Fruit fly (Drosophila melanogaster): ENCODE data around the gene zetaCOP.
A peak's percentile ranks its signal among the peaks of the same experiment; 100 is the strongest.

The zetaCOP gene

dm6 chr3L:16668797-16669196 lies 4.6 kb downstream of the zetaCOP start:
- TF ChIP-seq ey (GFP tag; optimal IDR thresholded peaks at IDR 0.05), result no peak
- TF ChIP-seq CG9705 (GFP tag; optimal IDR thresholded peaks at IDR 0.05), result no peak
- TF ChIP-seq dmrt93B (GFP tag; optimal IDR thresholded peaks at IDR 0.05), result no peak
- TF ChIP-seq woc (GFP tag; optimal IDR thresholded peaks at IDR 0.05), result no peak
- no peak for TF ChIP-seq Myc (optimal IDR thresholded peaks at IDR 0.05)
- no peak for TF ChIP-seq Hr83 (GFP tag; optimal IDR thresholded peaks at IDR 0.05; ENCODE audit: poor library complexity, severe bottlenecking)
- TF ChIP-seq Rel (GFP tag; optimal IDR thresholded peaks at IDR 0.05), result no peak
- no peak for TF ChIP-seq Rel (tag; optimal IDR thresholded peaks at IDR 0.05)
- TF ChIP-seq Mio (GFP tag; optimal IDR thresholded peaks at IDR 0.05), result no peak
- TF ChIP-seq Sp1 (GFP tag; optimal IDR thresholded peaks at IDR 0.05), result no peak
- TF ChIP-seq Vsx2 (GFP tag; optimal IDR thresholded peaks at IDR 0.05; ENCODE audit: partially characterized antibody), result no peak

dm6 chr3L:16667663-16668465 lies 5.5 kb downstream of the zetaCOP start, which contains the start of gene Galphaf:
Gene Galphaf, minus strand, starts transcription at chr3L:16667934.
- TF ChIP-seq h (GFP tag; optimal IDR thresholded peaks at IDR 0.05) (peak; percentile 53), Mio (GFP tag; optimal IDR thresholded peaks at IDR 0.05) (no peak), dl (GFP tag; optimal IDR thresholded peaks at IDR 0.05; ENCODE audit: insufficient read depth in 1 of 2, partially characterized antibody in 2 of 2) (peak; percentile 18 to 85), Hr78 (GFP tag; optimal IDR thresholded peaks at IDR 0.05) (no peak), woc (GFP tag; optimal IDR thresholded peaks at IDR 0.05) (no peak), Vsx2 (GFP tag; optimal IDR thresholded peaks at IDR 0.05; ENCODE audit: partially characterized antibody) (peak; percentile 73), Hr83 (GFP tag; optimal IDR thresholded peaks at IDR 0.05; ENCODE audit: poor library complexity, severe bottlenecking) (peak; percentile 18), usp (GFP tag; optimal IDR thresholded peaks at IDR 0.05) (no peak), Dif (GFP tag; optimal IDR thresholded peaks at IDR 0.05; ENCODE audit: partially characterized antibody) (peak; percentile 86), dmrt93B (GFP tag; optimal IDR thresholded peaks at IDR 0.05) (no peak), CG9705 (GFP tag; optimal IDR thresholded peaks at IDR 0.05) (no peak), Jra (GFP tag; optimal IDR thresholded peaks at IDR 0.05) (no peak), sv (GFP tag; optimal IDR thresholded peaks at IDR 0.05) (no peak), fru (GFP tag; optimal IDR thresholded peaks at IDR 0.05) (peak; percentile 26), rgr (GFP tag; optimal IDR thresholded peaks at IDR 0.05) (no peak), Rel (GFP tag; optimal IDR thresholded peaks at IDR 0.05) (no peak), Rel (tag; optimal IDR thresholded peaks at IDR 0.05) (peak; percentile 28)

DNA sequence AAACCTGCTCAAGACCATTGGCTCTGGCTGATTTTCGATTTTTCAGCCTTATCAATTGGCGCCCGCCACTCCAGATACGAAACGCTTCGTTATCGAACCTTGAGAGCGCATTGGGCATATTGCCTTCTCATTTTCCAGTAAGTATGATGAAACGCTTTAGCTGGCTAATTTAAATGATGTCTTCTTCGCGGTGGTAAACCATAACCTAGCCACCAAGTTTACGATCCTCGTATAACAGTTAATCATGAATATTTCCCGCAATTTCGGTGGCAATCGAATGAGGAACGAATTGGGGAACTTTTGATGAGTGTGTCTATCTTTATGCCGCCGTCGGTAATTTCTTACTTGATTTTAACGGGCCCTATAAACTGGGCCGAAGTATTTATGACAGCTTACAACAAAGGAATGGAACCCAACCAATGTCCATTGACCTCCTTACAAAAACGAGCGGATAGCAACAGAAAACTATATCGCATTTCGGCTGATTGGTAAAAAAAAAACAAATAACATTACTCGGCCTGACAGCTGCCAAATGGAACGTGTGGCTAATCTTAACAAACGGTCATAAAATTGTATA lies 6.8 kb downstream of the zetaCOP start:
- peak; percentile 6 for TF ChIP-seq h (GFP tag; optimal IDR thresholded peaks at IDR 0.05)
- peak; percentile 1 for TF ChIP-seq fru (GFP tag; optimal IDR thresholded peaks at IDR 0.05)
- no peak for TF ChIP-seq Rel (GFP tag; optimal IDR thresholded peaks at IDR 0.05)
- TF ChIP-seq Rel (tag; optimal IDR thresholded peaks at IDR 0.05), result peak; percentile 28
- no peak for TF ChIP-seq Myc (optimal IDR thresholded peaks at IDR 0.05)

DNA sequence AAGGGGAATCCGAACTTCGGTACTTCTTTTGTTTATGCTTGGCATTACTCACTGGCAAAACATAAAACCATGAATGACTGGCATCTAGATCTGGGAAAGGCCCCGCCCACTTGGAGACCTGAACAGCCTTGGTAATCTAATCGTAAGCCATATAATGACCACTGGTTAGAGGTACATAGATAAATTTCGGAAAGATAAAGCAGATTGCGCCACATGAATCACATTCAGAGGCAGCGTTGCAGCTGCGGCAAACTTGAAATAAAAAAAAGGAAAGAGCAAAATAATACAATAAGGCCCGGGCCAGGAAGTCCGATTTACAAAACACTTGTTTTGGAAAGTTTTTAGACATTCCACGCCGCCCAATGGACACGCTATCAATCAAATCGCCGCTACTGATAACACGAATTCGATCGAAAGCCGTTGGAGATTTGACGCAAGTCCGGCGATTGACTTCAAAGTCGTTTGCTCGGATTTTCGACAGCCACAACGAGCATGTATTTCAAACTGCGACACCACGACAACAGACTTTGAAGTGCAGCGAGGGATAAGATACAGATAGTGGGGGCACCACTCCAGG lies 9.1 kb downstream of the zetaCOP start:
- TF ChIP-seq usp (GFP tag; optimal IDR thresholded peaks at IDR 0.05) (no peak), dsf (GFP tag; optimal IDR thresholded peaks at IDR 0.05; ENCODE audit: borderline replicate concordance) (no peak), woc (GFP tag; optimal IDR thresholded peaks at IDR 0.05) (no peak), ey (GFP tag; optimal IDR thresholded peaks at IDR 0.05) (no peak), Abd-B (GFP tag; optimal IDR thresholded peaks at IDR 0.05) (no peak), dl (GFP tag; optimal IDR thresholded peaks at IDR 0.05; ENCODE audit: insufficient read depth in 1 of 2, partially characterized antibody in 2 of 2) (no peak), Sp1 (GFP tag; optimal IDR thresholded peaks at IDR 0.05) (no peak), Vsx2 (GFP tag; optimal IDR thresholded peaks at IDR 0.05; ENCODE audit: partially characterized antibody) (no peak), foxo (GFP tag; optimal IDR thresholded peaks at IDR 0.05) (no peak), Myc (optimal IDR thresholded peaks at IDR 0.05) (no peak), HLH106 (tag; optimal IDR thresholded peaks at IDR 0.05) (no peak), Rel (GFP tag; optimal IDR thresholded peaks at IDR 0.05) (no peak), Rel (tag; optimal IDR thresholded peaks at IDR 0.05) (no peak), pan (optimal IDR thresholded peaks at IDR 0.05) (no peak), tai (GFP tag; optimal IDR thresholded peaks at IDR 0.05) (no peak), Hr78 (GFP tag; optimal IDR thresholded peaks at IDR 0.05) (no peak), CG32264 (GFP tag; optimal IDR thresholded peaks at IDR 0.05) (no peak), sage (GFP tag; optimal IDR thresholded peaks at IDR 0.05) (no peak), Dfd (GFP tag; optimal IDR thresholded peaks at IDR 0.05) (no peak)
